Fruit fly (Drosophila melanogaster) whole organism, embryonic: ENCODE data around the gene Sk1.

Experiments
- Abd-B ChIP-seq: fragments of 200-800 bp; sonication (Bioruptor generic); optimal IDR thresholded peaks from 2 replicates; lab custom pipeline; 2018; ENCODE audit warnings: missing biosample characterization, mild to moderate bottlenecking, missing genetic modification characterization, moderate library complexity
- Atf3 ChIP-seq: fragments of 200-800 bp; sonication (Bioruptor generic); optimal IDR thresholded peaks from 3 replicates; lab custom pipeline; 2016; ENCODE audit warnings: missing biosample characterization, missing genetic modification characterization
- BEAF-32 ChIP-seq: fragments of 200-800 bp; sonication (Bioruptor generic); optimal IDR thresholded peaks from 3 replicates; lab custom pipeline; 2017; ENCODE audit warnings: missing biosample characterization, missing genetic modification characterization, mild to moderate bottlenecking, moderate library complexity, missing genetic modification reagents
- CG11696 ChIP-seq: fragments of 200-800 bp; sonication (Bioruptor generic); IDR thresholded peaks from 2 replicates; pipeline ENCODE4 v1.3.6; 2022; ENCODE audit warnings: missing biosample characterization, missing genetic modification characterization
- CG11723 ChIP-seq: fragments of 200-800 bp; sonication (Bioruptor generic); optimal IDR thresholded peaks from 2 replicates; lab custom pipeline; 2017; ENCODE audit warnings: missing biosample characterization, mild to moderate bottlenecking, missing genetic modification characterization
- CG12391 ChIP-seq: fragments of 200-800 bp; sonication (Bioruptor generic); optimal IDR thresholded peaks from 3 replicates; lab custom pipeline; 2018; ENCODE audit warnings: missing biosample characterization, mild to moderate bottlenecking, missing genetic modification characterization, moderate library complexity
- CG33213 ChIP-seq: fragments of 200-800 bp; sonication (Bioruptor generic); optimal IDR thresholded peaks from 3 replicates; lab custom pipeline; 2016; ENCODE audit warnings: missing biosample characterization, missing genetic modification characterization
- CG3995 ChIP-seq: fragments of 200-800 bp; sonication (Bioruptor generic); optimal IDR thresholded peaks from 3 replicates; lab custom pipeline; 2016; ENCODE audit warnings: missing biosample characterization, missing genetic modification characterization
- CG42726 ChIP-seq: fragments of 200-800 bp; sonication (Bioruptor generic); IDR thresholded peaks from 2 replicates; pipeline ENCODE4 v1.3.6; 2022; ENCODE audit warnings: missing biosample characterization, missing genetic modification characterization; ENCODE audit not compliant: partially characterized antibody
- CG4360 ChIP-seq: fragments of 200-800 bp; sonication (Bioruptor generic); IDR thresholded peaks from 2 replicates; pipeline ENCODE4 v1.3.6; 2022; ENCODE audit warnings: missing biosample characterization, missing genetic modification characterization
- CG7271 ChIP-seq: fragments of 200-800 bp; sonication (Bioruptor generic); optimal IDR thresholded peaks from 2 replicates; lab custom pipeline; 2018; ENCODE audit warnings: missing biosample characterization, mild to moderate bottlenecking, missing genetic modification characterization, moderate library complexity
- CG8290 ChIP-seq, 3 experiments: fragments of 200-800 bp; sonication (Bioruptor generic); optimal IDR thresholded peaks; 2 replicates each; lab custom pipeline; 2016 to 2019; ENCODE audit warnings: missing biosample characterization in 3 of 3, missing genetic modification characterization in 3 of 3, mild to moderate bottlenecking in 2 of 3, moderate library complexity in 1 of 3
- CG8765 ChIP-seq: fragments of 200-800 bp; sonication (Bioruptor generic); IDR thresholded peaks from 2 replicates; pipeline ENCODE4 v1.3.6; 2022; ENCODE audit warnings: missing biosample characterization, missing genetic modification characterization
- CG9932 ChIP-seq: fragments of 200-800 bp; sonication (Bioruptor generic); IDR thresholded peaks from 2 replicates; pipeline ENCODE4 v1.3.6; 2022; ENCODE audit warnings: missing biosample characterization, missing genetic modification characterization
- CHES-1-like ChIP-seq: fragments of 200-800 bp; sonication (Bioruptor generic); optimal IDR thresholded peaks from 2 replicates; lab custom pipeline; 2016; ENCODE audit warnings: missing biosample characterization, missing genetic modification characterization
- CTCF ChIP-seq: fragments of 200-800 bp; sonication (Bioruptor generic); optimal IDR thresholded peaks from 2 replicates; lab custom pipeline; 2017; ENCODE audit warnings: missing biosample characterization, mild to moderate bottlenecking, missing genetic modification characterization, moderate library complexity
- Chrac-16 ChIP-seq: fragments of 200-800 bp; sonication (Bioruptor generic); optimal IDR thresholded peaks from 3 replicates; lab custom pipeline; 2016; ENCODE audit warnings: missing biosample characterization, missing genetic modification characterization
- CkIIα-i1 ChIP-seq: fragments of 200-800 bp; sonication (Bioruptor generic); IDR thresholded peaks from 2 replicates; pipeline ENCODE4 v1.3.6; 2022; ENCODE audit warnings: missing biosample characterization, missing genetic modification characterization
- CoRest ChIP-seq: fragments of 200-800 bp; sonication (Bioruptor generic); optimal IDR thresholded peaks from 3 replicates; lab custom pipeline; 2018; ENCODE audit warnings: missing biosample characterization, mild to moderate bottlenecking, missing genetic modification characterization, moderate library complexity
- Dek ChIP-seq: fragments of 200-800 bp; sonication (Bioruptor generic); optimal IDR thresholded peaks from 3 replicates; lab custom pipeline; 2019; ENCODE audit warnings: missing biosample characterization, mild to moderate bottlenecking, missing genetic modification characterization, moderate library complexity
- Ets97D ChIP-seq: fragments of 200-800 bp; sonication (Bioruptor generic); optimal IDR thresholded peaks from 3 replicates; lab custom pipeline; 2016; ENCODE audit warnings: missing biosample characterization, missing genetic modification characterization
- HLH3B ChIP-seq: fragments of 200-800 bp; sonication (Bioruptor generic); IDR thresholded peaks from 2 replicates; pipeline ENCODE4 v1.3.6; 2022; ENCODE audit warnings: missing biosample characterization, missing genetic modification characterization
- Kr ChIP-seq: fragments of 200-800 bp; sonication (Bioruptor generic); optimal IDR thresholded peaks from 2 replicates; lab custom pipeline; 2017; ENCODE audit warnings: missing biosample characterization, mild to moderate bottlenecking, missing genetic modification characterization
- MESR4 ChIP-seq: fragments of 200-800 bp; sonication (Bioruptor generic); optimal IDR thresholded peaks from 2 replicates; lab custom pipeline; 2018; ENCODE audit warnings: missing biosample characterization, mild to moderate bottlenecking, missing genetic modification characterization, moderate library complexity
- Meics ChIP-seq: fragments of 200-800 bp; sonication (Bioruptor generic); optimal IDR thresholded peaks from 2 replicates; lab custom pipeline; 2017; ENCODE audit warnings: missing biosample characterization, mild to moderate bottlenecking, missing genetic modification characterization
- NC2α ChIP-seq: fragments of 200-800 bp; sonication (Bioruptor generic); optimal IDR thresholded peaks from 2 replicates; lab custom pipeline; 2016; ENCODE audit warnings: missing biosample characterization, missing genetic modification characterization
- Optix ChIP-seq: fragments of 200-800 bp; sonication (Bioruptor generic); IDR thresholded peaks from 3 replicates; pipeline ENCODE4 v1.3.6; 2022; ENCODE audit warnings: missing biosample characterization, missing genetic modification characterization
- Poxn ChIP-seq: fragments of 200-800 bp; sonication (Bioruptor generic); IDR thresholded peaks from 2 replicates; pipeline ENCODE4 v1.3.6; 2022; ENCODE audit warnings: missing biosample characterization, missing genetic modification characterization
- Ravus ChIP-seq: fragments of 200-800 bp; sonication (Bioruptor generic); IDR thresholded peaks from 2 replicates; pipeline ENCODE4 v1.3.6; 2022; ENCODE audit warnings: missing biosample characterization, missing genetic modification characterization
- Xrp1 ChIP-seq: fragments of 200-800 bp; sonication (Bioruptor generic); IDR thresholded peaks from 2 replicates; pipeline ENCODE4 v1.3.6; 2022; ENCODE audit warnings: missing biosample characterization, missing genetic modification characterization
- abd-A ChIP-seq: fragments of 200-800 bp; sonication (Bioruptor generic); optimal IDR thresholded peaks from 3 replicates; lab custom pipeline; 2019; ENCODE audit warnings: missing biosample characterization, mild to moderate bottlenecking, missing genetic modification characterization, moderate library complexity
- bab2 ChIP-seq: fragments of 200-800 bp; sonication (Bioruptor generic); optimal IDR thresholded peaks from 2 replicates; lab custom pipeline; 2016; ENCODE audit warnings: missing biosample characterization, missing genetic modification characterization
- bcd ChIP-seq: fragments of 200-800 bp; sonication (Bioruptor generic); optimal IDR thresholded peaks from 2 replicates; lab custom pipeline; 2017; ENCODE audit warnings: missing biosample characterization, mild to moderate bottlenecking, missing genetic modification characterization
- bigmax ChIP-seq: fragments of 200-800 bp; sonication (Bioruptor generic); optimal IDR thresholded peaks from 2 replicates; lab custom pipeline; 2018; ENCODE audit warnings: missing biosample characterization, mild to moderate bottlenecking, missing genetic modification characterization
- cwo ChIP-seq: fragments of 200-800 bp; sonication (Bioruptor generic); optimal IDR thresholded peaks from 3 replicates; lab custom pipeline; 2017; ENCODE audit warnings: missing biosample characterization, missing genetic modification characterization, mild to moderate bottlenecking, moderate library complexity, missing genetic modification reagents
- en ChIP-seq: fragments of 200-800 bp; sonication (Bioruptor generic); optimal IDR thresholded peaks from 2 replicates; lab custom pipeline; 2016; ENCODE audit warnings: missing biosample characterization, missing genetic modification characterization
- eve ChIP-seq, 2 experiments: fragments of >200 bp; optimal IDR thresholded peaks; 2 replicates each; lab custom pipeline; 2017; ENCODE audit warnings: missing biosample characterization in 2 of 2, missing genetic modification characterization in 2 of 2
- insv ChIP-seq, 2 experiments: fragments of 200-800 bp; sonication (Bioruptor generic); optimal IDR thresholded peaks; 3 replicates each; lab custom pipeline; 2016 to 2018; ENCODE audit warnings: missing biosample characterization in 2 of 2, missing genetic modification characterization in 2 of 2
- lab ChIP-seq: fragments of 200-800 bp; sonication (Bioruptor generic); optimal IDR thresholded peaks from 3 replicates; lab custom pipeline; 2017; ENCODE audit warnings: missing biosample characterization, missing genetic modification characterization, mild to moderate bottlenecking, moderate library complexity, missing genetic modification reagents
- lbe ChIP-seq: fragments of 200-800 bp; sonication (Bioruptor generic); optimal IDR thresholded peaks from 2 replicates; lab custom pipeline; 2016; ENCODE audit warnings: missing biosample characterization, mild to moderate bottlenecking, missing genetic modification characterization
- nmo ChIP-seq: fragments of 200-800 bp; sonication (Bioruptor generic); optimal IDR thresholded peaks from 2 replicates; lab custom pipeline; 2018; ENCODE audit warnings: missing biosample characterization, mild to moderate bottlenecking, missing genetic modification characterization, moderate library complexity
- pan ChIP-seq, 4 experiments: fragments of >200 bp in 3 of 4; fragments of 200-800 bp in 1 of 4; sonication (Bioruptor generic) in 1 of 4; optimal IDR thresholded peaks in 3 of 4; IDR thresholded peaks in 1 of 4; 2 replicates each; pipeline versions ENCODE4 v1.3.6 to Lab custom; 2017 to 2022; ENCODE audit warnings: missing biosample characterization in 2 of 4, missing genetic modification characterization in 2 of 4, mixed read lengths in 1 of 4
- run ChIP-seq: fragments of 200-800 bp; sonication (Bioruptor generic); optimal IDR thresholded peaks from 3 replicates; lab custom pipeline; 2018; ENCODE audit warnings: missing biosample characterization, mild to moderate bottlenecking, missing genetic modification characterization
- sim ChIP-seq: fragments of 200-800 bp; sonication (Bioruptor generic); IDR thresholded peaks from 2 replicates; pipeline ENCODE4 v1.3.6; 2022; ENCODE audit warnings: missing biosample characterization, missing genetic modification characterization
- so ChIP-seq: fragments of 200-800 bp; sonication (Bioruptor generic); IDR thresholded peaks from 3 replicates; pipeline ENCODE4 v1.3.6; 2022; ENCODE audit warnings: missing biosample characterization, missing genetic modification characterization
- sob ChIP-seq: fragments of 200-800 bp; sonication (Bioruptor generic); IDR thresholded peaks from 2 replicates; pipeline ENCODE4 v1.3.6; 2022; ENCODE audit warnings: missing biosample characterization, missing genetic modification characterization
- ttk ChIP-seq: fragments of 200-800 bp; sonication (Bioruptor generic); IDR thresholded peaks from 2 replicates; pipeline ENCODE4 v2.1.2; 2022; ENCODE audit warnings: missing biosample characterization, missing genetic modification characterization
- vvl ChIP-seq: fragments of 200-800 bp; sonication (Bioruptor generic); IDR thresholded peaks from 2 replicates; pipeline ENCODE4 v1.3.6; 2022; ENCODE audit warnings: missing biosample characterization, missing genetic modification characterization
- wdn ChIP-seq: fragments of 200-800 bp; sonication (Bioruptor generic); IDR thresholded peaks from 2 replicates; pipeline ENCODE4 v1.3.6; 2022; ENCODE audit warnings: missing biosample characterization, missing genetic modification characterization
- yki ChIP-seq: fragments of >200 bp; optimal IDR thresholded peaks from 3 replicates; lab custom pipeline; 2018

The Sk1 gene

dm6 chrX:11449476-11450119, 7.3 kb downstream of the Sk1 start (continued):
- peak; percentile 49; the same call in 1 of the 2 replicates for TF ChIP-seq Poxn (GFP tag; lab: Robert Waterston, UW)
- no peak for TF ChIP-seq bigmax (GFP tag; lab: Kevin White, UChicago)
- peak; percentile 74 for TF ChIP-seq CG8765 (GFP tag; lab: Robert Waterston, UW)
- peak; percentile 86 for TF ChIP-seq CHES-1-like
- peak; percentile 86 for TF ChIP-seq Xrp1 (GFP tag; lab: Robert Waterston, UW)
- peak; percentile 72 for TF ChIP-seq CG33213 (GFP tag; lab: Kevin White, UChicago)
- TF ChIP-seq Dek (tag; lab: Kevin White, UChicago): peak; percentile 80
- peak; percentile 73 for TF ChIP-seq nmo (GFP tag; lab: Kevin White, UChicago)
- peak; percentile 81 for TF ChIP-seq Optix (GFP tag; lab: Robert Waterston, UW)
- TF ChIP-seq cwo (GFP tag; lab: Kevin White, UChicago): peak; percentile 77
- TF ChIP-seq insv (GFP tag; optimal IDR thresholded peaks at IDR 0.05; lab: Kevin White, UChicago): peak in 1 of 2 experiments; percentile 51
- peak; percentile 76 for TF ChIP-seq CG7271
- peak; percentile 66 for TF ChIP-seq CG11696 (GFP tag; lab: Robert Waterston, UW)
- TF ChIP-seq Chrac-16 (GFP tag; lab: Kevin White, UChicago): peak; percentile 74
- TF ChIP-seq bab2 (GFP tag; lab: Kevin White, UChicago): peak; percentile 85
- TF ChIP-seq yki (lab: Kevin White, UChicago): no peak
- peak; percentile 84 for TF ChIP-seq Atf3
- TF ChIP-seq run (tag; lab: Kevin White, UChicago): peak; percentile 48
- peak; percentile 33 for TF ChIP-seq abd-A
- TF ChIP-seq Kr (GFP tag; lab: Kevin White, UChicago): no peak
- TF ChIP-seq en (GFP tag; lab: Kevin White, UChicago): peak; percentile 70
- TF ChIP-seq eve (GFP tag; optimal IDR thresholded peaks at IDR 0.05; lab: Kevin White, UChicago): peak in 1 of 2 experiments; percentile 92
- peak; percentile 48 for TF ChIP-seq CG8290 (GFP tag; optimal IDR thresholded peaks at IDR 0.05; lab: Kevin White, UChicago)
- TF ChIP-seq CG8290 (tag; optimal IDR thresholded peaks at IDR 0.05; lab: Kevin White, UChicago): peak in 1 of 2 experiments; percentile 97
- peak; percentile 35 for TF ChIP-seq CG3995 (GFP tag; lab: Kevin White, UChicago)
- peak; percentile 86 for TF ChIP-seq ttk
- TF ChIP-seq Ravus: peak; percentile 64
- TF ChIP-seq Abd-B (GFP tag; lab: Kevin White, UChicago): peak; percentile 76
- peak; percentile 48 for TF ChIP-seq NC2α (GFP tag; lab: Kevin White, UChicago)
- TF ChIP-seq CG11723 (GFP tag; lab: Kevin White, UChicago): peak; percentile 62
- peak; percentile 84 for TF ChIP-seq CoRest (tag; lab: Kevin White, UChicago)
- TF ChIP-seq wdn (GFP tag; lab: Robert Waterston, UW): peak; percentile 68
- peak; percentile 52; the same call in 1 of the 2 replicates for TF ChIP-seq sim
- peak; percentile 92 for TF ChIP-seq so (GFP tag; lab: Robert Waterston, UW)
- TF ChIP-seq sob (GFP tag; lab: Robert Waterston, UW): peak; percentile 85
- TF ChIP-seq CG9932 (GFP tag; lab: Robert Waterston, UW): peak; percentile 86
- peak; percentile 85 for TF ChIP-seq Meics (GFP tag; lab: Kevin White, UChicago)
- peak; percentile 52 for TF ChIP-seq CG4360 (GFP tag; lab: Robert Waterston, UW)
- 0 out of 2 replicates have a peak, but pooled peaks have one; percentile 41 for TF ChIP-seq CkIIα-i1 (GFP tag; lab: Robert Waterston, UW)
- no peak for TF ChIP-seq pan (optimal IDR thresholded peaks at IDR 0.05; lab: Kevin White, UChicago)
- peak in 1 of 2 experiments; percentile 91 for TF ChIP-seq pan (GFP tag; optimal IDR thresholded peaks at IDR 0.05 in 1 of 2, IDR thresholded peaks at IDR 0.05 in 1 of 2)
- TF ChIP-seq vvl (GFP tag; lab: Robert Waterston, UW): peak; percentile 93
- TF ChIP-seq CG42726 (GFP tag; lab: Robert Waterston, UW): no peak
- TF ChIP-seq lab (GFP tag; lab: Kevin White, UChicago): peak; percentile 92
- TF ChIP-seq HLH3B: peak; percentile 87
- TF ChIP-seq MESR4 (GFP tag; lab: Kevin White, UChicago): peak; percentile 19
- peak; percentile 22 for TF ChIP-seq CTCF (GFP tag; lab: Kevin White, UChicago)
- peak; percentile 42 for TF ChIP-seq Ets97D
- TF ChIP-seq CG12391 (tag; lab: Kevin White, UChicago): peak; percentile 74
- TF ChIP-seq lbe (GFP tag; lab: Kevin White, UChicago): peak; percentile 73
- TF ChIP-seq bcd (GFP tag; lab: Kevin White, UChicago): peak; percentile 83
- TF ChIP-seq BEAF-32 (GFP tag; lab: Kevin White, UChicago): no peak
